Worm (Caenorhabditis elegans) whole organism, L3 larva: ENCODE measurements around the gene ins-7.

Source experiments
- ama-1 ChIP-seq: fragments of 150-350 bp; optimal IDR thresholded peaks from 2 replicates; lab custom pipeline; 2018
- ceh-82 ChIP-seq: fragments of 150-350 bp; optimal IDR thresholded peaks from 2 replicates; lab custom pipeline; 2014; ENCODE audit warnings: missing biosample characterization, missing genetic modification characterization
- elt-1 ChIP-seq: fragments of 150-350 bp; optimal IDR thresholded peaks from 2 replicates; lab custom pipeline; 2014; ENCODE audit warnings: missing biosample characterization, missing genetic modification characterization
- jun-1 ChIP-seq: fragments of 150-350 bp; optimal IDR thresholded peaks from 2 replicates; lab custom pipeline; 2014; ENCODE audit warnings: missing biosample characterization, missing genetic modification reagents, missing genetic modification characterization
- nhr-237 ChIP-seq: fragments of 150-350 bp; optimal IDR thresholded peaks from 2 replicates; lab custom pipeline; 2014; ENCODE audit warnings: missing biosample characterization, missing genetic modification characterization
- skn-1 ChIP-seq: fragments of 150-350 bp; optimal IDR thresholded peaks from 2 replicates; lab custom pipeline; 2014; ENCODE audit warnings: missing biosample characterization, missing genetic modification characterization
- zag-1 ChIP-seq: fragments of 150-350 bp; optimal IDR thresholded peaks from 2 replicates; lab custom pipeline; 2014; ENCODE audit warnings: missing biosample characterization, missing genetic modification characterization
- ztf-11 ChIP-seq: fragments of 150-350 bp; optimal IDR thresholded peaks from 2 replicates; lab custom pipeline; 2014; ENCODE audit warnings: missing biosample characterization, missing genetic modification characterization

- no peak for TF ChIP-seq zag-1 (tag; lab: Kevin White, UChicago)
- TF ChIP-seq jun-1: no peak
- TF ChIP-seq ceh-82 (tag; lab: Kevin White, UChicago): no peak
- TF ChIP-seq ztf-11 (tag; lab: Kevin White, UChicago): no peak
- TF ChIP-seq skn-1: no peak
- peak; percentile 92 for TF ChIP-seq elt-1 (tag; lab: Kevin White, UChicago)
- no peak for TF ChIP-seq ama-1 (lab: Kevin White, UChicago)
- TF ChIP-seq nhr-237 (tag; lab: Kevin White, UChicago): no peak
These were observed 40.5 kb upstream of the ins-7 start for ce11 chrIV:9723185-9723584.
